Worm (Caenorhabditis elegans) whole organism, L1 larva: ENCODE measurements around the gene srg-13.

ENCODE experiments used
- C04F5.9 ChIP-seq: sonication (generic microtip); optimal IDR thresholded peaks from 2 replicates; lab custom pipeline; 2016; ENCODE audit warnings: missing genetic modification characterization, missing compliant biosample characterization
- C16A3.4 ChIP-seq: fragments of 150-350 bp; optimal IDR thresholded peaks from 2 replicates; lab custom pipeline; 2014; ENCODE audit warnings: missing biosample characterization, missing genetic modification characterization
- F16B12.6 ChIP-seq: fragments of 150-350 bp; optimal IDR thresholded peaks from 2 replicates; lab custom pipeline; 2014; ENCODE audit warnings: missing biosample characterization, missing genetic modification characterization
- Y116A8C.19 ChIP-seq: sonication (generic microtip); optimal IDR thresholded peaks from 2 replicates; lab custom pipeline; 2016; ENCODE audit warnings: missing compliant biosample characterization, missing genetic modification characterization, borderline replicate concordance
- alr-1 ChIP-seq: fragments of 200-800 bp; sonication (Bioruptor generic); optimal IDR thresholded peaks from 2 replicates; lab custom pipeline; 2018; ENCODE audit warnings: borderline replicate concordance, mild to moderate bottlenecking, missing genetic modification characterization, missing compliant biosample characterization
- ama-1 ChIP-seq: fragments of 150-350 bp; optimal IDR thresholded peaks from 2 replicates; lab custom pipeline; 2014
- ceh-63 ChIP-seq: fragments of 200-800 bp; sonication (Bioruptor generic); optimal IDR thresholded peaks from 2 replicates; lab custom pipeline; 2018; ENCODE audit warnings: mild to moderate bottlenecking, missing genetic modification characterization, missing compliant biosample characterization
- ceh-8 ChIP-seq: fragments of 200-800 bp; sonication (Bioruptor generic); optimal IDR thresholded peaks from 2 replicates; lab custom pipeline; 2018; ENCODE audit warnings: mild to moderate bottlenecking, missing genetic modification characterization, moderate library complexity, missing compliant biosample characterization
- ceh-82 ChIP-seq, 3 experiments: fragments of 150-350 bp in 1 of 3; sonication (generic microtip) in 2 of 3; optimal IDR thresholded peaks; 2 replicates each; lab custom pipeline; 2014 to 2017; ENCODE audit warnings: missing biosample characterization in 3 of 3, missing genetic modification characterization in 3 of 3
- ceh-88 ChIP-seq: fragments of 200-800 bp; sonication (Bioruptor generic); IDR thresholded peaks from 2 replicates; pipeline ENCODE4 v1.3.6; 2022; ENCODE audit warnings: missing genetic modification characterization, missing compliant biosample characterization
- ceh-90 ChIP-seq: sonication (generic microtip); optimal IDR thresholded peaks from 2 replicates; lab custom pipeline; 2016; ENCODE audit warnings: missing genetic modification characterization, missing compliant biosample characterization
- dpl-1 ChIP-seq, 3 experiments: fragments of 150-350 bp in 2 of 3; sonication (generic microtip) in 1 of 3; optimal IDR thresholded peaks; 2 replicates each; lab custom pipeline; 2014 to 2017; ENCODE audit warnings: missing biosample characterization in 3 of 3, missing genetic modification characterization in 3 of 3, missing genetic modification reagents in 3 of 3
- dsc-1 ChIP-seq: sonication (generic microtip); optimal IDR thresholded peaks from 2 replicates; lab custom pipeline; 2016; ENCODE audit warnings: mild to moderate bottlenecking, missing genetic modification characterization, missing compliant biosample characterization
- efl-3 ChIP-seq: fragments of 200-800 bp; sonication (Bioruptor generic); optimal IDR thresholded peaks from 2 replicates; lab custom pipeline; 2018; ENCODE audit warnings: mild to moderate bottlenecking, missing genetic modification characterization, missing compliant biosample characterization
- egl-27 ChIP-seq, 2 experiments: fragments of 150-350 bp in 1 of 2; sonication (generic microtip); optimal IDR thresholded peaks; 3 replicates each; lab custom pipeline; 2017 to 2018; ENCODE audit warnings: missing biosample characterization in 2 of 2, missing genetic modification characterization in 2 of 2, missing genetic modification reagents in 2 of 2
- elt-3 ChIP-seq, 6 experiments: fragments of 150-350 bp in 1 of 6; sonication (generic microtip); optimal IDR thresholded peaks; 2 replicates each; lab custom pipeline; 2017 to 2018; ENCODE audit warnings: missing biosample characterization in 6 of 6, missing genetic modification characterization in 6 of 6, inconsistent platforms in 1 of 6
- ets-5 ChIP-seq: fragments of 200-800 bp; sonication (Bioruptor generic); IDR thresholded peaks from 2 replicates; pipeline ENCODE4 v1.3.6; 2022; ENCODE audit warnings: missing genetic modification characterization, missing compliant biosample characterization
- fkh-4 ChIP-seq: sonication (generic microtip); optimal IDR thresholded peaks from 2 replicates; lab custom pipeline; 2016; ENCODE audit warnings: missing compliant biosample characterization, missing genetic modification characterization, borderline replicate concordance
- grh-1 ChIP-seq: fragments of 200-800 bp; sonication (Bioruptor generic); IDR thresholded peaks from 2 replicates; pipeline ENCODE4 v1.3.6; 2022; ENCODE audit warnings: missing genetic modification reagents, missing genetic modification characterization, missing compliant biosample characterization
- hpl-2 ChIP-seq: fragments of 150-350 bp; optimal IDR thresholded peaks from 2 replicates; lab custom pipeline; 2014; ENCODE audit warnings: missing biosample characterization, missing genetic modification reagents, missing genetic modification characterization
- jun-1 ChIP-seq: fragments of 150-350 bp; optimal IDR thresholded peaks from 2 replicates; lab custom pipeline; 2014; ENCODE audit warnings: missing biosample characterization, missing genetic modification reagents, missing genetic modification characterization
- lin-14 ChIP-seq: fragments of 200-800 bp; sonication (Bioruptor generic); optimal IDR thresholded peaks from 2 replicates; lab custom pipeline; 2018; ENCODE audit warnings: mild to moderate bottlenecking, missing genetic modification characterization, moderate library complexity, missing compliant biosample characterization
- lin-15B ChIP-seq: fragments of 150-350 bp; sonication (generic microtip); optimal IDR thresholded peaks from 3 replicates; lab custom pipeline; 2014; ENCODE audit warnings: missing biosample characterization, missing genetic modification characterization
- lir-3 ChIP-seq: sonication (generic microtip); optimal IDR thresholded peaks from 2 replicates; lab custom pipeline; 2016; ENCODE audit warnings: mild to moderate bottlenecking, missing genetic modification characterization, moderate library complexity, missing compliant biosample characterization; ENCODE audit not compliant: poor library complexity
- lsy-2 ChIP-seq, 2 experiments: fragments of 150-350 bp; optimal IDR thresholded peaks; 2 replicates each; lab custom pipeline; 2014; ENCODE audit warnings: missing biosample characterization in 2 of 2, missing genetic modification characterization in 2 of 2
- mdl-1 ChIP-seq, 2 experiments: fragments of 150-350 bp; optimal IDR thresholded peaks; 2 replicates each; lab custom pipeline; 2014 to 2017; ENCODE audit warnings: missing biosample characterization in 2 of 2, missing genetic modification characterization in 2 of 2, inconsistent platforms in 1 of 2
- mef-2 ChIP-seq: fragments of 150-350 bp; optimal IDR thresholded peaks from 2 replicates; lab custom pipeline; 2014; ENCODE audit warnings: missing biosample characterization, missing genetic modification characterization
- mep-1 ChIP-seq: fragments of 150-350 bp; optimal IDR thresholded peaks from 2 replicates; lab custom pipeline; 2014; ENCODE audit warnings: missing biosample characterization, missing genetic modification characterization
- nhr-11 ChIP-seq: fragments of 150-350 bp; optimal IDR thresholded peaks from 2 replicates; lab custom pipeline; 2014; ENCODE audit warnings: missing biosample characterization, missing genetic modification characterization
- nhr-12 ChIP-seq: sonication (generic microtip); optimal IDR thresholded peaks from 2 replicates; lab custom pipeline; 2017; ENCODE audit warnings: missing biosample characterization, missing genetic modification characterization
- nhr-19 ChIP-seq: fragments of 200-800 bp; sonication (Bioruptor generic); conservative IDR thresholded peaks from 2 replicates; pipeline ENCODE4 v1.3.6; 2022; ENCODE audit warnings: missing genetic modification characterization, missing compliant biosample characterization
- nhr-237 ChIP-seq: fragments of 150-350 bp; optimal IDR thresholded peaks from 2 replicates; lab custom pipeline; 2014; ENCODE audit warnings: missing biosample characterization, missing genetic modification characterization
- nhr-28 ChIP-seq: fragments of 150-350 bp; optimal IDR thresholded peaks from 2 replicates; lab custom pipeline; 2014; ENCODE audit warnings: missing biosample characterization, missing genetic modification characterization
- nhr-71 ChIP-seq: sonication (generic microtip); optimal IDR thresholded peaks from 2 replicates; lab custom pipeline; 2016; ENCODE audit warnings: mild to moderate bottlenecking, missing genetic modification characterization, moderate library complexity, missing compliant biosample characterization
- nhr-77 ChIP-seq: fragments of 150-350 bp; optimal IDR thresholded peaks from 2 replicates; lab custom pipeline; 2014; ENCODE audit warnings: missing biosample characterization, missing genetic modification characterization
- nhr-85 ChIP-seq: sonication (generic microtip); peaks from one replicate; lab custom pipeline; 2016; ENCODE audit warnings: missing genetic modification characterization, inconsistent platforms, missing compliant biosample characterization
- nhr-90 ChIP-seq: sonication (generic microtip); optimal IDR thresholded peaks from 2 replicates; lab custom pipeline; 2016; ENCODE audit warnings: mild to moderate bottlenecking, missing genetic modification characterization, missing compliant biosample characterization; ENCODE audit not compliant: poor library complexity
- pax-3 ChIP-seq: fragments of 200-800 bp; sonication (Bioruptor generic); optimal IDR thresholded peaks from 2 replicates; lab custom pipeline; 2018; ENCODE audit warnings: mild to moderate bottlenecking, missing genetic modification characterization, moderate library complexity, missing compliant biosample characterization
- pqm-1 ChIP-seq: sonication (generic microtip); optimal IDR thresholded peaks from 3 replicates; lab custom pipeline; 2017; ENCODE audit warnings: missing biosample characterization, missing genetic modification characterization
- rnt-1 ChIP-seq: sonication (generic microtip); optimal IDR thresholded peaks from 2 replicates; lab custom pipeline; 2016; ENCODE audit warnings: mild to moderate bottlenecking, missing genetic modification characterization, moderate library complexity, missing compliant biosample characterization
- snu-23 ChIP-seq: sonication (generic microtip); optimal IDR thresholded peaks from 2 replicates; lab custom pipeline; 2016; ENCODE audit warnings: missing genetic modification characterization, missing compliant biosample characterization
- sox-4 ChIP-seq: sonication (generic microtip); optimal IDR thresholded peaks from 2 replicates; lab custom pipeline; 2016; ENCODE audit warnings: missing genetic modification characterization, missing compliant biosample characterization
- sptf-1 ChIP-seq: fragments of 150-350 bp; optimal IDR thresholded peaks from 2 replicates; lab custom pipeline; 2014; ENCODE audit warnings: missing biosample characterization, missing genetic modification characterization
- swsn-7 ChIP-seq: sonication (generic microtip); optimal IDR thresholded peaks from 2 replicates; lab custom pipeline; 2016; ENCODE audit warnings: missing genetic modification characterization, missing compliant biosample characterization
- unc-130 ChIP-seq: fragments of 150-350 bp; optimal IDR thresholded peaks from 2 replicates; lab custom pipeline; 2017; ENCODE audit warnings: missing biosample characterization, missing genetic modification characterization, inconsistent platforms
- unc-30 ChIP-seq: sonication (generic microtip); optimal IDR thresholded peaks from 2 replicates; lab custom pipeline; 2017; ENCODE audit warnings: missing biosample characterization, missing genetic modification characterization
- unc-62 ChIP-seq: fragments of 150-350 bp; optimal IDR thresholded peaks from 2 replicates; lab custom pipeline; 2014; ENCODE audit warnings: missing biosample characterization, missing genetic modification reagents, missing genetic modification characterization
- xbp-1 ChIP-seq: sonication (generic microtip); optimal IDR thresholded peaks from 2 replicates; lab custom pipeline; 2016; ENCODE audit warnings: missing genetic modification characterization, missing compliant biosample characterization

The srg-13 gene

ce11 chrIII:4708909-4709308 lies 36.9 kb downstream of the srg-13 start, which contains the start of gene T04A8.18:
TSS of gene T04A8.18 (plus strand) at chrIII:4709209.
- no peak for TF ChIP-seq unc-30 (tag; lab: Kevin White, UChicago)
- TF ChIP-seq hpl-2 (GFP tag; lab: Kevin White, UChicago), result no peak

- TF ChIP-seq nhr-77 (tag; lab: Kevin White, UChicago) (no peak), ama-1 (no peak), grh-1 (no peak)
Observed at ce11 chrIII:4715088-4715487, 43.0 kb downstream of the srg-13 start, which contains the start of gene him-18. TSS of gene him-18 (minus strand) at chrIII:4715188.

ce11 chrIII:4720620-4721227 lies 48.7 kb downstream of the srg-13 start, which contains the start of gene emb-5:
TSS of gene emb-5 (minus strand) at chrIII:4720670.
- peak; percentile 54 for TF ChIP-seq nhr-90 (tag; lab: Kevin White, UChicago)
- TF ChIP-seq lin-15B (tag; lab: Kevin White, UChicago), result peak; percentile 74
- TF ChIP-seq efl-3 (GFP tag; lab: Kevin White, UChicago), result no peak
- peak; percentile 77 for TF ChIP-seq snu-23 (GFP tag; lab: Kevin White, UChicago)
- TF ChIP-seq sox-4 (tag; lab: Kevin White, UChicago), result no peak
- peak; percentile 72 for TF ChIP-seq xbp-1 (tag; lab: Kevin White, UChicago)
- TF ChIP-seq lsy-2 (tag; optimal IDR thresholded peaks at IDR 0.05; lab: Kevin White, UChicago), result peak in 1 of 2 experiments; percentile 76
- TF ChIP-seq dpl-1 (GFP tag; optimal IDR thresholded peaks at IDR 0.05; lab: Kevin White, UChicago), result peak; percentile 95 to 97 (median 96)
- TF ChIP-seq hpl-2 (GFP tag; lab: Kevin White, UChicago), result no peak
- TF ChIP-seq nhr-11, result no peak
- no peak for TF ChIP-seq mef-2
- TF ChIP-seq egl-27 (tag; optimal IDR thresholded peaks at IDR 0.05; lab: Kevin White, UChicago), result no peak
- no peak for TF ChIP-seq nhr-12 (tag; lab: Kevin White, UChicago)
- TF ChIP-seq ceh-63 (GFP tag; lab: Kevin White, UChicago), result no peak
- TF ChIP-seq pax-3 (tag; lab: Kevin White, UChicago), result peak; percentile 28
- no peak for TF ChIP-seq fkh-4 (tag; lab: Kevin White, UChicago)
- TF ChIP-seq ets-5 (GFP tag; lab: Robert Waterston, UW), result no peak
- peak; percentile 81 for TF ChIP-seq C16A3.4 (tag; lab: Kevin White, UChicago)
- TF ChIP-seq swsn-7 (tag; lab: Kevin White, UChicago), result peak; percentile 61
- TF ChIP-seq unc-62 (GFP tag; lab: Kevin White, UChicago), result no peak
- peak; percentile 76 for TF ChIP-seq nhr-19 (GFP tag; lab: Robert Waterston, UW)
- TF ChIP-seq Y116A8C.19, result no peak
- peak; percentile 80 for TF ChIP-seq nhr-85 (tag; lab: Kevin White, UChicago)
- peak; percentile 28 for TF ChIP-seq nhr-77 (tag; lab: Kevin White, UChicago)
- peak in 1 of 6 experiments; percentile 38 for TF ChIP-seq elt-3 (tag; optimal IDR thresholded peaks at IDR 0.05; lab: Kevin White, UChicago)
- no peak for TF ChIP-seq ceh-90 (tag; lab: Kevin White, UChicago)
- TF ChIP-seq pqm-1, result no peak
- TF ChIP-seq ceh-82 (tag; optimal IDR thresholded peaks at IDR 0.05; lab: Kevin White, UChicago), result peak; percentile 30 to 85 (median 74)
- TF ChIP-seq ceh-88, result no peak
- no peak for TF ChIP-seq ceh-8 (GFP tag; lab: Kevin White, UChicago)
- TF ChIP-seq nhr-71 (tag; lab: Kevin White, UChicago), result peak; percentile 79
- peak; percentile 65 for TF ChIP-seq C04F5.9 (tag; lab: Kevin White, UChicago)
- peak; percentile 0 for TF ChIP-seq lir-3 (tag; lab: Kevin White, UChicago)
- no peak for TF ChIP-seq sptf-1
- TF ChIP-seq dsc-1, result no peak
- TF ChIP-seq jun-1, result peak; percentile 59
- TF ChIP-seq nhr-237 (tag; lab: Kevin White, UChicago), result no peak
- TF ChIP-seq unc-130 (tag; lab: Kevin White, UChicago), result no peak
- TF ChIP-seq rnt-1 (tag; lab: Kevin White, UChicago), result peak; percentile 86
- peak in 1 of 2 experiments; percentile 36 for TF ChIP-seq mdl-1 (tag; optimal IDR thresholded peaks at IDR 0.05; lab: Kevin White, UChicago)
- TF ChIP-seq mep-1 (tag; lab: Kevin White, UChicago), result no peak
- no peak for TF ChIP-seq nhr-28 (tag; lab: Kevin White, UChicago)
- no peak for TF ChIP-seq lin-14 (GFP tag; lab: Kevin White, UChicago)
- TF ChIP-seq alr-1, result no peak
- TF ChIP-seq F16B12.6 (tag; lab: Kevin White, UChicago), result peak; percentile 58
- TF ChIP-seq ama-1, result no peak
